Worm (Caenorhabditis elegans) whole organism, L4/young adult: Measurements from ENCODE around the gene F25B4.4.

Source experiments
- dao-5 ChIP-seq: sonication (generic microtip); optimal IDR thresholded peaks from 2 replicates; lab custom pipeline; 2016; ENCODE audit warnings: missing genotype, missing genetic modification characterization, moderate library complexity, missing compliant biosample characterization
- him-1 ChIP-seq: sonication (generic microtip); optimal IDR thresholded peaks from 2 replicates; lab custom pipeline; 2016; ENCODE audit warnings: missing genotype, missing genetic modification reagents, missing genetic modification characterization, missing compliant biosample characterization

DNA sequence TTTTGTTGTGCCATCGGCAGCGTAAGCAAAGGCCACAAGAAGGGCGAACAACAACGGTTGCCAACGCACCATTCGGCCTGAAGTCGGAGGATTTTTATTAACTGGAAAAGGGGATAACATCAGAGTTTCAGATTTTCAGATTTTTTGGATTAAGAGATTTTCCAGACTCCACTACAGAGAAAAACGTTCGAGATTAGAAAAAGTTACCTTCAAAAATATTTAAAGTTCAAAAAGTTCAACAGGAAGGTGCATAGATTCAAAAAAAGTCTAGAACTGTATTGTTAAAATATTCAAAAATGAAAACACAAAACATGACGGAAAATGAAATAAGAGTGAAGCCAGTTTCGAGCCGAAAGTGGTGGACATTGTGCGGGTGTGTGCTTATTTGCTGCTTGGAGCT, 8.7 kb upstream of the F25B4.4 start, which contains the start of gene pqn-13:
- no peak for TF ChIP-seq him-1 (tag; lab: Kevin White, UChicago)
- TF ChIP-seq dao-5 (tag; lab: Kevin White, UChicago), result no peak
